Worm (Caenorhabditis elegans) whole organism, mixed stage, embryonic: ENCODE data around the gene T06D8.2.

Source experiments
- M03D4.4 ChIP-seq: sonication (generic microtip); optimal IDR thresholded peaks from 2 replicates; lab custom pipeline; 2017; ENCODE audit warnings: mild to moderate bottlenecking, missing genetic modification characterization, missing compliant biosample characterization
- bed-3 ChIP-seq: fragments of 200-800 bp; sonication (Bioruptor generic); optimal IDR thresholded peaks from 3 replicates; lab custom pipeline; 2018; ENCODE audit warnings: mild to moderate bottlenecking, missing genetic modification characterization, moderate library complexity, missing compliant biosample characterization
- blmp-1 ChIP-seq: fragments of 150-350 bp; optimal IDR thresholded peaks from 2 replicates; lab custom pipeline; 2014; ENCODE audit warnings: missing biosample characterization, missing genetic modification characterization
- ceh-39 ChIP-seq: fragments of 150-350 bp; optimal IDR thresholded peaks from 2 replicates; lab custom pipeline; 2014; ENCODE audit warnings: missing biosample characterization, missing genetic modification characterization
- ceh-43 ChIP-seq: fragments of 200-800 bp; sonication (Bioruptor generic); optimal IDR thresholded peaks from 2 replicates; lab custom pipeline; 2018; ENCODE audit warnings: mild to moderate bottlenecking, missing genetic modification characterization, moderate library complexity, missing compliant biosample characterization
- ceh-83 ChIP-seq: fragments of 200-800 bp; sonication (Bioruptor generic); optimal IDR thresholded peaks from 2 replicates; lab custom pipeline; 2018; ENCODE audit warnings: mild to moderate bottlenecking, missing genetic modification characterization, missing compliant biosample characterization
- ces-1 ChIP-seq: fragments of 150-350 bp; optimal IDR thresholded peaks from 2 replicates; lab custom pipeline; 2014; ENCODE audit warnings: missing biosample characterization, missing genetic modification reagents, missing genetic modification characterization
- cnd-1 ChIP-seq: fragments of 200-800 bp; sonication (Bioruptor generic); optimal IDR thresholded peaks from 2 replicates; lab custom pipeline; 2018; ENCODE audit warnings: mild to moderate bottlenecking, missing genetic modification characterization, missing compliant biosample characterization
- drap-1 ChIP-seq: fragments of 200-800 bp; sonication (Bioruptor generic); optimal IDR thresholded peaks from 3 replicates; lab custom pipeline; 2018; ENCODE audit warnings: mild to moderate bottlenecking, missing genetic modification characterization, missing compliant biosample characterization
- flh-1 ChIP-seq: fragments of 200-800 bp; sonication (Bioruptor generic); optimal IDR thresholded peaks from 2 replicates; lab custom pipeline; 2018; ENCODE audit warnings: mild to moderate bottlenecking, missing genetic modification characterization, moderate library complexity, missing compliant biosample characterization
- hlh-1 ChIP-seq: fragments of 150-350 bp; optimal IDR thresholded peaks from 2 replicates; lab custom pipeline; 2014; ENCODE audit warnings: missing biosample characterization, missing genetic modification reagents, missing genetic modification characterization
- lin-13 ChIP-seq: fragments of 150-350 bp; optimal IDR thresholded peaks from 2 replicates; lab custom pipeline; 2014; ENCODE audit warnings: missing biosample characterization, missing genetic modification characterization
- lsy-2 ChIP-seq: fragments of 150-350 bp; optimal IDR thresholded peaks from 2 replicates; lab custom pipeline; 2014; ENCODE audit warnings: missing biosample characterization, missing genetic modification characterization
- mab-5 ChIP-seq: fragments of 150-350 bp; optimal IDR thresholded peaks from 2 replicates; lab custom pipeline; 2014; ENCODE audit warnings: missing biosample characterization, missing genetic modification characterization
- mep-1 ChIP-seq: fragments of 150-350 bp; optimal IDR thresholded peaks from 2 replicates; lab custom pipeline; 2017; ENCODE audit warnings: missing biosample characterization, missing genetic modification reagents, missing genetic modification characterization, inconsistent platforms
- mls-2 ChIP-seq: sonication (generic microtip); optimal IDR thresholded peaks from 2 replicates; lab custom pipeline; 2016; ENCODE audit warnings: mild to moderate bottlenecking, missing genetic modification characterization, moderate library complexity, missing compliant biosample characterization
- nhr-2 ChIP-seq: fragments of 150-350 bp; optimal IDR thresholded peaks from 2 replicates; lab custom pipeline; 2014; ENCODE audit warnings: missing biosample characterization, missing genetic modification characterization
- nhr-237 ChIP-seq: fragments of 150-350 bp; optimal IDR thresholded peaks from 2 replicates; lab custom pipeline; 2014; ENCODE audit warnings: missing biosample characterization, missing genetic modification characterization
- nhr-28 ChIP-seq: fragments of 150-350 bp; optimal IDR thresholded peaks from 2 replicates; lab custom pipeline; 2014; ENCODE audit warnings: missing biosample characterization, missing genetic modification characterization
- nhr-76 ChIP-seq: sonication (generic microtip); optimal IDR thresholded peaks from 2 replicates; lab custom pipeline; 2017; ENCODE audit warnings: missing biosample characterization, missing genetic modification characterization
- pha-4 ChIP-seq: fragments of 150-350 bp; optimal IDR thresholded peaks from 2 replicates; lab custom pipeline; 2018; ENCODE audit warnings: missing biosample characterization, missing genetic modification reagents, missing genetic modification characterization
- snpc-4 ChIP-seq: fragments of 150-350 bp; optimal IDR thresholded peaks from 2 replicates; lab custom pipeline; 2014; ENCODE audit warnings: missing biosample characterization, missing genetic modification characterization
- sptf-1 ChIP-seq: sonication (generic microtip); optimal IDR thresholded peaks from 2 replicates; lab custom pipeline; 2017; ENCODE audit warnings: mild to moderate bottlenecking, missing genetic modification characterization, moderate library complexity, missing compliant biosample characterization
- tbx-8 ChIP-seq: fragments of 200-800 bp; sonication (Bioruptor generic); optimal IDR thresholded peaks from 2 replicates; lab custom pipeline; 2018; ENCODE audit warnings: mild to moderate bottlenecking, missing genetic modification characterization, moderate library complexity, missing compliant biosample characterization
- unc-120 ChIP-seq: sonication (generic microtip); optimal IDR thresholded peaks from 2 replicates; lab custom pipeline; 2017; ENCODE audit warnings: missing genetic modification characterization, missing compliant biosample characterization; ENCODE audit not compliant: poor library complexity, severe bottlenecking
- unc-39 ChIP-seq: fragments of 150-350 bp; optimal IDR thresholded peaks from 2 replicates; lab custom pipeline; 2014; ENCODE audit warnings: missing biosample characterization, missing genetic modification characterization
- unc-62 ChIP-seq: fragments of 150-350 bp; optimal IDR thresholded peaks from 2 replicates; lab custom pipeline; 2014; ENCODE audit warnings: missing biosample characterization, missing genetic modification reagents, missing genetic modification characterization
- zip-8 ChIP-seq: fragments of 150-350 bp; optimal IDR thresholded peaks from 2 replicates; lab custom pipeline; 2014; ENCODE audit warnings: missing biosample characterization, missing genetic modification characterization
- ztf-11 ChIP-seq: fragments of 150-350 bp; optimal IDR thresholded peaks from 2 replicates; lab custom pipeline; 2014; ENCODE audit warnings: missing biosample characterization, missing genetic modification characterization

The T06D8.2 gene

DNA sequence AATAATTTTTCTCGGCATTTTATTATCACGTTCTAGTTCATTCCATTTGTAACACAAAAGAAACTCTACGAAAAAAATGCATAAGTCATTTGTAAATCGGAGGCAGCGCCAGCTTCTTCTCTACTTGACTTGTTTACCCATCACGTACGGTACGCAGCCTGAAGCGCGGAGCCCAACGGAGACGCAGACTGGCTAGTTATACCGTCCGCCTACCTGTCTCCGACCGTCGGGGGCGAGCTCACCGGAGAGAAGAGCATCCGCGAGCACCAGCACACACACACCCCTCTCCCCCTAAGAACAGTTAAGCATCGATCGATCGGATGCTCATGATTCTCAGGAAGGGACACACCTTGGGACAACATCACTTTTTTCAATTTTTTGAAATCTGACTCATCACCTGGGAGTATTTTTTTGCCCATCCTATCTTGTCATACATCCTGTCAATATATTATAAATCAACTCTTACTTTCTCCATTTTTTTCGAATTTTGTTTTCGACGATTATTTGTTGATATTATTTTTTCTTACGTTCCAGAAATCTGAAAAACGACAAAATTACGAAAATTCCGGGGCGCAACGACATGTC lies 4.6 kb upstream of the T06D8.2 start, which contains the start of gene plpr-1:
plpr-1 (plus strand) TSS at position 535 of the 585 bp plus-strand sequence.
- TF ChIP-seq drap-1 (GFP tag; lab: Kevin White, UChicago) (no peak), pha-4 (tag; lab: Kevin White, UChicago) (peak; percentile 67)

DNA sequence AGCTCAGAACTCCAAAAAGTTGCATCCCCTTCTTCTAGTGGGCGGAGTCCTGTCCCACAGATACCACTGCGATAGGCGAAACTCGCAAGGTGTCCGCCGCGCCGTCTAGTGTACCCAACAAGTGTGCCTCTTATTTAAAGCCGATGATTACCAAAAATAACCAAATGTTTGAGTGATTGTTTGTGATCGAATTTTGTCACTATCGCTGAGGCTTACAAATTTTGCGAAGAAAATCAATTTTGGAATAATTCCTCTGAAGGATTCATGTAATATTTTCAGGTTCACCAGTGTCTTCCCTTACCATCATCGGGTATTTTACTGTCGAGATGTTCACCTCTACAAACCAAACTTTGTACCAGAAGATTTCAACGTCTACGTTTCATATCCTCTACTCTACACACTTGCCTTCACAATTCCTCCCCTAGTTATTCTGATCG lies 2.4 kb upstream of the T06D8.2 start:
- TF ChIP-seq ceh-39 (peak; percentile 15), nhr-76 (tag; lab: Kevin White, UChicago) (no peak), unc-39 (tag; lab: Kevin White, UChicago) (no peak), tbx-8 (GFP tag; lab: Kevin White, UChicago) (no peak), bed-3 (GFP tag; lab: Kevin White, UChicago) (no peak), mls-2 (tag; lab: Kevin White, UChicago) (no peak), ces-1 (GFP tag; lab: Kevin White, UChicago) (peak; percentile 43), zip-8 (tag; lab: Kevin White, UChicago) (no peak), lsy-2 (tag; lab: Kevin White, UChicago) (peak; percentile 7), lin-13 (tag; lab: Kevin White, UChicago) (no peak), unc-120 (tag; lab: Kevin White, UChicago) (peak; percentile 1), sptf-1 (tag; lab: Kevin White, UChicago) (peak; percentile 25), flh-1 (GFP tag; lab: Kevin White, UChicago) (no peak), drap-1 (GFP tag; lab: Kevin White, UChicago) (peak; percentile 12), pha-4 (tag; lab: Kevin White, UChicago) (no peak), mep-1 (tag; lab: Kevin White, UChicago) (peak; percentile 10)

DNA sequence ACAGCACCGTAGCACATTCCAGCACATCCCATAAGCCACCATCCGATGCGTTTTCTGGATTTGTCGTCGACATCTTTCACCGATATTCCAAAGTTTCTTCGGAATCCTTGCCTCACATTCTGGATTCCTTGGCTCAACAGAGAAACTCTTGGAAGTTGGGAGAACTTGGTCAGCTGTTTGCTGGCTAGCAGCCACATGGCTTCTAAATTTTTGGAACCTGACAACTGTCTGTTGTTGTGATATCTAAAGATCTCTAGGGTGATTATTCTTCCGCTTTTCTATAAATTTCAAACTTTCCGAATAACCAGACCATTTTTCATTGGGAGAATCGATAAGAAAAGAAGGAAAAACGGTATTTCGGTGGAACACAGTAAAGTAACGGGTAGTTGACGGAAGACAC lies 8.3 kb downstream of the T06D8.2 start, which contains the start of gene cox-15:
cox-15 (minus strand) TSS at position 202 of the 400 bp plus-strand sequence.
- TF ChIP-seq hlh-1 (tag; lab: Kevin White, UChicago) (peak; percentile 98), nhr-28 (no peak)

DNA sequence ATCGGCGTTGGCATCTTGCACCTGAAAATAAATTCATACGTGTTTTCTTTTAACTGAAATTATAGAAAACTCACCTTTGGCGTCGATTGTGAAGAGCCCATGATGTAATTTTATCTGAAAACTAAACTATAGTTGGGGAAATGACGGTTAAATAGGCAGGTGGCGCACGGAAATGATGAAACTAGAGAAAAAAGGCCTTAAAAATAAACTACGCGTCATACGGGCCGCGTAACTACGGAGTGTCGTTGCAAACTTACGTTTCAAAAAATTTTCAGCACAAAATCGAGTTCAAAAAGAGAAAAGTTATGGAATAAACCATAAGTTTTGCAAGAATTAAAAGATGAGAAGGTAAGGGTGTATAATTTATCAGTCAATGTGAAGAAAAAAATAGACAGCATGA lies 9.8 kb downstream of the T06D8.2 start, which contains the start of gene cchl-1:
cchl-1 (minus strand) TSS at position 114 of the 400 bp plus-strand sequence.
- TF ChIP-seq ceh-83 (GFP tag; lab: Kevin White, UChicago) (no peak), unc-120 (tag; lab: Kevin White, UChicago) (peak; percentile 11), cnd-1 (tag; lab: Kevin White, UChicago) (no peak), hlh-1 (tag; lab: Kevin White, UChicago) (no peak), M03D4.4 (no peak), zip-8 (tag; lab: Kevin White, UChicago) (no peak)
- TF ChIP-seq, all 35 proteins: peak for 1

DNA sequence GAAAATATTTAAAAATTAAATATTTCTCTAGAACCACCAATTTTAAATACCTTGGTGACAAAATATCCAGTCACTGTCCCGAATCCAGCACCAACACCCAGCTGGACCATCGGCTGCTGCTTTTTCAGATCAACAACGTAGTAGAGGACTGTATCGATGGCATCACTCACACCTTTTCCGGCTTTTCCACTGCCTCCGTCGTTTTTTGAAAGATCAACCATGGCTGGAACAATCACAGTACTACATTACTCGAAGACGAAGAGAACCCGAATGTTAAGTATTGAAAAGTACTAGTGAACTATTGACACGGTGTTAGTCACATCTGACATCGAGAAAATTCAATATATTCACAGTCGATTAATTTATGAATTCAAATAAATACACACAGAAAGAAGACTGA lies 10.6 kb downstream of the T06D8.2 start, which contains the start of gene fndc-1:
fndc-1 (minus strand) TSS at position 227 of the 400 bp plus-strand sequence.
- no peak for TF ChIP-seq unc-62 (GFP tag; lab: Kevin White, UChicago)
- TF ChIP-seq cnd-1 (tag; lab: Kevin White, UChicago): no peak
- TF ChIP-seq ztf-11 (tag; lab: Kevin White, UChicago): no peak
- no peak for TF ChIP-seq mab-5
- TF ChIP-seq nhr-2: no peak
- TF ChIP-seq mep-1 (tag; lab: Kevin White, UChicago): no peak
- no peak for TF ChIP-seq nhr-76 (tag; lab: Kevin White, UChicago)
- TF ChIP-seq drap-1 (GFP tag; lab: Kevin White, UChicago): no peak
- TF ChIP-seq hlh-1 (tag; lab: Kevin White, UChicago): no peak
- no peak for TF ChIP-seq sptf-1 (tag; lab: Kevin White, UChicago)
- TF ChIP-seq ces-1 (GFP tag; lab: Kevin White, UChicago): no peak
- no peak for TF ChIP-seq ceh-43 (GFP tag; lab: Kevin White, UChicago)
- no peak for TF ChIP-seq blmp-1
- no peak for TF ChIP-seq nhr-237 (tag; lab: Kevin White, UChicago)
- no peak for TF ChIP-seq snpc-4 (tag; lab: Kevin White, UChicago)
- no peak for TF ChIP-seq tbx-8 (GFP tag; lab: Kevin White, UChicago)
- TF ChIP-seq bed-3 (GFP tag; lab: Kevin White, UChicago): no peak
- TF ChIP-seq lsy-2 (tag; lab: Kevin White, UChicago): no peak
- no peak for TF ChIP-seq ceh-39
